Fruit fly (Drosophila melanogaster) whole organism, adult: ENCODE measurements around the gene CG43739.

Source experiments
- CG11617 ChIP-seq: fragments of 200-800 bp; sonication (Bioruptor generic); optimal IDR thresholded peaks from 2 replicates; lab custom pipeline; 2017; ENCODE audit warnings: mild to moderate bottlenecking, missing biosample characterization, missing genetic modification reagents, missing genetic modification characterization
- CG12768 ChIP-seq: fragments of 200-800 bp; sonication (Bioruptor generic); optimal IDR thresholded peaks from 2 replicates; lab custom pipeline; 2017; ENCODE audit warnings: missing biosample characterization, missing genetic modification characterization, mild to moderate bottlenecking, moderate library complexity, missing genetic modification reagents
- CG14711 ChIP-seq: fragments of 200-800 bp; sonication (Bioruptor generic); optimal IDR thresholded peaks from 2 replicates; lab custom pipeline; 2018; ENCODE audit warnings: missing biosample characterization, mild to moderate bottlenecking, missing genetic modification characterization, moderate library complexity
- CG1620 ChIP-seq: fragments of 200-800 bp; sonication (Bioruptor generic); optimal IDR thresholded peaks from 2 replicates; lab custom pipeline; 2016; ENCODE audit warnings: missing biosample characterization, missing genetic modification characterization
- CG33017 ChIP-seq: fragments of 200-800 bp; sonication (Bioruptor generic); optimal IDR thresholded peaks from 2 replicates; lab custom pipeline; 2018; ENCODE audit warnings: missing biosample characterization, mild to moderate bottlenecking, missing genetic modification characterization, moderate library complexity
- CG5204 ChIP-seq: fragments of 200-800 bp; sonication (Bioruptor generic); optimal IDR thresholded peaks from 2 replicates; lab custom pipeline; 2016; ENCODE audit warnings: missing biosample characterization, missing genetic modification characterization
- CG7045 ChIP-seq: fragments of 200-800 bp; sonication (Bioruptor generic); optimal IDR thresholded peaks from 2 replicates; lab custom pipeline; 2017; ENCODE audit warnings: missing biosample characterization, mild to moderate bottlenecking, missing genetic modification characterization
- CG7101 ChIP-seq: fragments of 200-800 bp; sonication (Bioruptor generic); optimal IDR thresholded peaks from 2 replicates; lab custom pipeline; 2018; ENCODE audit warnings: missing biosample characterization, mild to moderate bottlenecking, missing genetic modification characterization, moderate library complexity
- Clk ChIP-seq: fragments of 200-800 bp; sonication (Bioruptor generic); optimal IDR thresholded peaks from 2 replicates; lab custom pipeline; 2017; ENCODE audit warnings: missing biosample characterization, missing genetic modification characterization
- Crg-1 ChIP-seq: fragments of 200-800 bp; sonication (Bioruptor generic); optimal IDR thresholded peaks from 2 replicates; lab custom pipeline; 2016; ENCODE audit warnings: missing biosample characterization, missing genetic modification characterization
- Hr96 ChIP-seq: fragments of 200-800 bp; sonication (Bioruptor generic); optimal IDR thresholded peaks from 2 replicates; lab custom pipeline; 2016; ENCODE audit warnings: missing biosample characterization, missing genetic modification characterization
- Mnt ChIP-seq: fragments of 200-800 bp; sonication (Bioruptor generic); optimal IDR thresholded peaks from 2 replicates; lab custom pipeline; 2016; ENCODE audit warnings: missing biosample characterization, mild to moderate bottlenecking, missing genetic modification characterization
- bab1 ChIP-seq: fragments of 200-800 bp; sonication (Bioruptor generic); optimal IDR thresholded peaks from 3 replicates; lab custom pipeline; 2019; ENCODE audit warnings: missing biosample characterization, mild to moderate bottlenecking, missing genetic modification characterization, moderate library complexity
- cic ChIP-seq: fragments of 200-800 bp; sonication (Bioruptor generic); optimal IDR thresholded peaks from 2 replicates; lab custom pipeline; 2017; ENCODE audit warnings: missing biosample characterization, mild to moderate bottlenecking, missing genetic modification characterization, moderate library complexity
- cnc ChIP-seq, 2 experiments: fragments of >200 bp; optimal IDR thresholded peaks; 2 replicates each; lab custom pipeline; 2017
- kay ChIP-seq: fragments of 200-800 bp; sonication (Bioruptor generic); peaks from one replicate; lab custom pipeline; 2016; ENCODE audit warnings: missing biosample characterization, missing genetic modification characterization, borderline replicate concordance
- ovo ChIP-seq: fragments of 200-800 bp; sonication (Bioruptor generic); optimal IDR thresholded peaks from 2 replicates; lab custom pipeline; 2016; ENCODE audit warnings: missing biosample characterization, missing genetic modification characterization
- pad ChIP-seq: fragments of 200-800 bp; sonication (Bioruptor generic); optimal IDR thresholded peaks from 3 replicates; lab custom pipeline; 2017; ENCODE audit warnings: missing biosample characterization, missing genetic modification characterization, mild to moderate bottlenecking, moderate library complexity, missing genetic modification reagents
- tj ChIP-seq: fragments of 200-800 bp; sonication (Bioruptor generic); optimal IDR thresholded peaks from 3 replicates; lab custom pipeline; 2017; ENCODE audit warnings: missing biosample characterization, mild to moderate bottlenecking, missing genetic modification characterization, moderate library complexity
- toe ChIP-seq: fragments of 200-800 bp; sonication (Bioruptor generic); optimal IDR thresholded peaks from 2 replicates; lab custom pipeline; 2016; ENCODE audit warnings: missing biosample characterization, missing genetic modification characterization

CG43739 gene

DNA sequence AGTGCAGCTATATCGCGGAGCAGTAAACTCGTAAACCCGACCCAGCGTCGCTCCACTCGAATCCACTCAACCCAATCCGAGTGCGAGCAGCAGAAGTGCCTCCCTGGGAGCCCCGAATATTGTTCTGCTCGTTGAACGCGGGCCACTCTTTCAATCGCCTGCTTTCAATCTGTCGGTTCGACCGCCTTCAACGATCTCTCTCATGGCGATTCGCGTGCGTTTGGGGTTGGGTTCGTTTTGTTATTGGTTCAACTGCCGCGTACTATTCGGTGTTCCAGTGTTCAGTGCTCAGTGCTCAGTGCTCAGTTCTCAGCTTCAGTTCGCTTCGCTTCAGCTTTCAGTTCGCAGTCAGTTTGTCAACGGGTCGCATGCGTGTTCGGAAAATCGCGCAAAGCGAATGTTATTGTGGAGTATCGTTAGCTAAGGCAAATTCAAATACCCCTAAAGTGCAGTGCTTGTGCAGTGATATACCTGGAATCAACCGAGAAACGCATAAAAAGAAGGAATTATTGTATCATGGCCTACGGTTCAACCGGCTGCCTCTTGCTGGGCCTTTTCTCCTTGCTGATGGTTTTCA lies 78.2 kb downstream of the CG43739 start, which contains the start of gene CG31676:
CG31676 (plus strand) TSS at position 289 of the 577 bp plus-strand sequence.
- TF ChIP-seq Crg-1 (no peak), kay (peak; percentile 50), CG7045 (no peak), CG7101 (tag; lab: Kevin White, UChicago) (no peak), ovo (GFP tag; lab: Kevin White, UChicago) (no peak), CG5204 (GFP tag; lab: Kevin White, UChicago) (no peak), Mnt (GFP tag; lab: Kevin White, UChicago) (no peak)

DNA sequence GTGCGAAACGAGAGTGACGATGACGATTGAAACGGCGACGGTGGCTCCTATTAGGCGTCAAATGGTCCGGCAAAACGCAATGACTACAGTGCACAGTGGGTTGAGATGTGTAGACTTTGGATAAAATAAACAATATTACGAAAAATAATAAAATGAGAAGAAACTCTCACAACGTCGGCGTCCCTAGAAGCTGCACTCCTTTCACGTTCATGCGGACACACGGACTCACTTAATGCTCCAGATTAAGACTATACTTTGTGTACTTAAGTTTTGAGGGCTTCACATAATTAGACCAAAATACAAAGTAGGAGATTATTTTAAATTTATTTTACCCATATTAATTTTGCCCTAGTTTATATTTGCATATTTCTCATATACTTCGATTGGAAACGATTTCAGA lies 78.7 kb downstream of the CG43739 start:
- TF ChIP-seq pad (no peak), ovo (GFP tag; lab: Kevin White, UChicago) (no peak), cnc (optimal IDR thresholded peaks at IDR 0.05; lab: Kevin White, UChicago) (no peak), CG7101 (tag; lab: Kevin White, UChicago) (no peak), CG5204 (GFP tag; lab: Kevin White, UChicago) (no peak), CG7045 (no peak), toe (GFP tag; lab: Kevin White, UChicago) (no peak), kay (no peak), tj (no peak), CG12768 (GFP tag; lab: Kevin White, UChicago) (no peak), CG1620 (GFP tag; lab: Kevin White, UChicago) (no peak)

DNA sequence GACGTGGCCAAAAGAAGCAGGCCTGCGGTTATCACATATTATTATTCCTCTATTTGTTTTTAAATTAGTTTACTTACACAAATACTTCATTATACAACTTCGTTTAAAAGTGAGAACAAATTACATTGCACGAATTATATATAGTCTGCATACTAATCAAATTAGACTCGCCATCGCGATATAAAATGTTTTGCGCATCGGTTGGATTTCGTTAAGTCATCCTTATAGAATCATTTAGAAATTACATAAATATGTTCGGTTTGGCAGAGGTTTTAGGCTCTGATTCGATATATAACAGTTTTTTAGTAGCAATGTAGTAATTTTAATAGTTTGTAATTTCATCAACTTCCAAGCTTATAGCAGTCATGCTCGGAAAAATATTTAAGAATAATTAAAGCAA lies 80.8 kb downstream of the CG43739 start, which contains the start of gene Spn38F:
Spn38F (minus strand) TSS at position 101 of the 400 bp plus-strand sequence.
- TF ChIP-seq CG5204 (GFP tag; lab: Kevin White, UChicago): no peak
- TF ChIP-seq CG33017 (tag; lab: Kevin White, UChicago): no peak
- TF ChIP-seq cic (GFP tag; lab: Kevin White, UChicago): no peak
- no peak for TF ChIP-seq kay
- TF ChIP-seq CG12768 (GFP tag; lab: Kevin White, UChicago): no peak
- no peak for TF ChIP-seq bab1 (GFP tag; lab: Kevin White, UChicago)
- TF ChIP-seq Mnt (GFP tag; lab: Kevin White, UChicago): no peak
- no peak for TF ChIP-seq CG11617 (GFP tag; lab: Kevin White, UChicago)
- no peak for TF ChIP-seq pad
- TF ChIP-seq CG7101 (tag; lab: Kevin White, UChicago): no peak
- no peak for TF ChIP-seq toe (GFP tag; lab: Kevin White, UChicago)

DNA sequence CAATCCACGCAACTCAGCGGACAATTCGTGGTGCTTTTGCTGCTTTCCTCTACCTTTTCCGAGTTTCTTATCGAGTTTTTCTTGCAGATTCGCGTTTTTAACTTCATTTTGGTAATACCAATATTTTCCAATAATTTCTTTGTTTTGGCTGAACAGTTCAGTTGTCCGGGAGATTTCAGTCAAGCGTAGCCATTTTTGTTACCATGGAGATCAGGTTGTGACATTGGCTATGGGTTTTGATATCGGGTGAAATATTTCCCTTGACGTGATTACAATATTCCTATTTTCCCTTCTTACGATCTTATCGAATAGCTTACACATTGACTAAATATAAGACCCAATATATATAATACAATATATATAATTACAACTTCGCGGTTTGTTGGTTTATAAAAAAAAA lies 83.2 kb downstream of the CG43739 start, which contains the start of gene Oseg5:
Oseg5 (minus strand) TSS at position 340 of the 400 bp plus-strand sequence.
- TF ChIP-seq cic (GFP tag; lab: Kevin White, UChicago) (no peak), CG33017 (tag; lab: Kevin White, UChicago) (no peak), kay (no peak), CG12768 (GFP tag; lab: Kevin White, UChicago) (no peak), CG7045 (no peak), cnc (optimal IDR thresholded peaks at IDR 0.05; lab: Kevin White, UChicago) (no peak)

DNA sequence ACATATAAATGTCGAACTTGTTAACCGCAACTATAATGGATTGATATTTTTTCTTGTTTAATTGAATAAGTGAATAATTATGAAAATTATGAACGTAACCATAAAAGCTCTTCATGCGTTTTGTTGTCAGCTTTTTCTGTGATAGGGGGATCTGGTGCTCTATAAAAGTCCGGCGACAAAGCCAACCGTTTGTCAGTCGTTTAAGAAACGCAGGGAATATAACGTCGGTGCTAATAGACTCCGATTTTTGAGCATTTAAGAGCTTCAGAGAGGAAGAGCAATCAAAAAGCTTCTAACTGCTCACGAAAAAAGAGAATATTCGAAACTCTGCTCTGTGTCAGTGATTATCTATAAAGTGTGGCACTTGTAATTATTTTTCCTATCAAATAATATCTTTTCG lies 87.7 kb downstream of the CG43739 start, which contains the start of gene CG31674:
CG31674 (plus strand) TSS at position 203 of the 400 bp plus-strand sequence.
- TF ChIP-seq Clk (GFP tag; lab: Kevin White, UChicago) (no peak), CG7045 (no peak), CG33017 (tag; lab: Kevin White, UChicago) (peak; percentile 25), Crg-1 (no peak), ovo (GFP tag; lab: Kevin White, UChicago) (no peak), pad (no peak), Hr96 (GFP tag; lab: Kevin White, UChicago) (no peak), cnc (optimal IDR thresholded peaks at IDR 0.05; lab: Kevin White, UChicago) (no peak), CG12768 (GFP tag; lab: Kevin White, UChicago) (no peak), cic (GFP tag; lab: Kevin White, UChicago) (peak; percentile 55), CG11617 (GFP tag; lab: Kevin White, UChicago) (no peak), toe (GFP tag; lab: Kevin White, UChicago) (no peak), bab1 (GFP tag; lab: Kevin White, UChicago) (peak; percentile 72), kay (no peak), CG7101 (tag; lab: Kevin White, UChicago) (no peak), tj (peak; percentile 1), CG5204 (GFP tag; lab: Kevin White, UChicago) (no peak), CG14711 (no peak), Mnt (GFP tag; lab: Kevin White, UChicago) (peak; percentile 35), CG1620 (GFP tag; lab: Kevin White, UChicago) (peak; percentile 4)

DNA sequence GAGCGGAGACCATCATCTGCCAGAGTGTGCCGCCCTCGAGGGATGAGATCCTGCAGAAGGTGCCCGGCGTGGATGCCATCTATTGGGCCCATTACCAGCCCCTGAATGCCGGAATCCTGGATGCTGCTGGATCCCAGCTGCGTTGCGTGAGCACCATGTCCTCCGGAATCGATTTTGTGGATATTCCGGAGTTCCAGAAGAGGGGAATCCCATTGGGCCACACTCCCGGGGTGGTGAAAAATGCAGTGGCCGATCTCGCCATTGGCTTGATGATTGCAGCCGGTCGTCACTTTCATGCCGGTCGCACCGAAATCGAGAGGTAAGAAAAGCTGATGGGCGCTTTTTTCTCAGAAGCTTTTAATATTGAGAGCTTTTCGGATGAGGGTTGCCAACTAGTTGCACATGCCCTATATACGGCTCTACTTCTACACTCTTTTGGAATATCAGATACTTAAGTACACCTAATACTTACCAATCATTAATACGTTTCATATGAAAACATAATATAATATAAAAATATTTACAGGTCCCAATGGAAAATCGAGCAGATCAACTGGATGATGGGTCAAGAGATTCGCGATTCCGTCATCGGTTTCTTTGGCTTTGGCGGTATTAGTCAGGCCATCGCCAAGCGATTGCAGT lies 88.9 kb downstream of the CG43739 start:
- TF ChIP-seq ovo (GFP tag; lab: Kevin White, UChicago): peak; percentile 9
- no peak for TF ChIP-seq cnc (optimal IDR thresholded peaks at IDR 0.05; lab: Kevin White, UChicago)
- no peak for TF ChIP-seq toe (GFP tag; lab: Kevin White, UChicago)
- peak; percentile 0 for TF ChIP-seq pad
- peak; percentile 45 for TF ChIP-seq tj
- peak; percentile 24 for TF ChIP-seq cic (GFP tag; lab: Kevin White, UChicago)
- TF ChIP-seq CG7101 (tag; lab: Kevin White, UChicago): peak; percentile 22
- peak; percentile 0 for TF ChIP-seq bab1 (GFP tag; lab: Kevin White, UChicago)
- TF ChIP-seq kay: no peak
- peak; percentile 16 for TF ChIP-seq CG33017 (tag; lab: Kevin White, UChicago)
- TF ChIP-seq CG1620 (GFP tag; lab: Kevin White, UChicago): no peak
- TF ChIP-seq CG12768 (GFP tag; lab: Kevin White, UChicago): no peak
- no peak for TF ChIP-seq CG7045
- TF ChIP-seq Mnt (GFP tag; lab: Kevin White, UChicago): peak; percentile 7
- TF ChIP-seq CG14711: peak; percentile 93
- no peak for TF ChIP-seq Clk (GFP tag; lab: Kevin White, UChicago)
- TF ChIP-seq Crg-1: no peak
- TF ChIP-seq CG11617 (GFP tag; lab: Kevin White, UChicago): peak; percentile 21
- no peak for TF ChIP-seq Hr96 (GFP tag; lab: Kevin White, UChicago)
- TF ChIP-seq CG5204 (GFP tag; lab: Kevin White, UChicago): no peak
